Worm (Caenorhabditis elegans) whole organism, L4 larva: ENCODE data around the gene W02D7.8.

Experiments used
- Y5F2A.4 ChIP-seq: fragments of 200-800 bp; sonication (Bioruptor generic); optimal IDR thresholded peaks from 2 replicates; lab custom pipeline; 2018; ENCODE audit warnings: mild to moderate bottlenecking, missing genetic modification characterization, missing compliant biosample characterization
- Y75B8A.6 ChIP-seq: fragments of 200-800 bp; sonication (Bioruptor generic); IDR thresholded peaks from 2 replicates; pipeline ENCODE4 v1.3.6; 2022; ENCODE audit warnings: missing genetic modification reagents, missing genetic modification characterization, missing compliant biosample characterization
- ceh-28 ChIP-seq: fragments of 150-350 bp; optimal IDR thresholded peaks from 2 replicates; lab custom pipeline; 2014; ENCODE audit warnings: missing biosample characterization, missing genetic modification reagents, missing genetic modification characterization
- ceh-44 ChIP-seq: fragments of 200-800 bp; sonication (Bioruptor generic); IDR thresholded peaks from 2 replicates; pipeline ENCODE4 v1.3.6; 2022; ENCODE audit warnings: missing genetic modification reagents, missing genetic modification characterization, missing compliant biosample characterization
- ceh-62 ChIP-seq: sonication (generic microtip); optimal IDR thresholded peaks from 2 replicates; lab custom pipeline; 2017; ENCODE audit warnings: missing biosample characterization, missing genetic modification characterization
- daf-16 ChIP-seq, 3 experiments: sonication (generic microtip); optimal IDR thresholded peaks; 2 replicates each; lab custom pipeline; 2016 to 2017; ENCODE audit warnings: missing genetic modification characterization in 3 of 3, missing genetic modification reagents in 3 of 3, mild to moderate bottlenecking in 2 of 3, missing compliant biosample characterization in 2 of 3, missing biosample characterization in 1 of 3, moderate library complexity in 1 of 3
- dmd-6 ChIP-seq: fragments of 200-800 bp; sonication (Bioruptor generic); IDR thresholded peaks from 2 replicates; pipeline ENCODE4 v1.3.6; 2022; ENCODE audit warnings: missing genetic modification reagents, missing genetic modification characterization, missing compliant biosample characterization
- dmd-9 ChIP-seq: fragments of 200-800 bp; sonication (Bioruptor generic); IDR thresholded peaks from 2 replicates; pipeline ENCODE4 v1.3.6; 2022; ENCODE audit warnings: missing genetic modification reagents, missing genetic modification characterization, missing compliant biosample characterization
- dve-1 ChIP-seq: sonication (generic microtip); optimal IDR thresholded peaks from 2 replicates; lab custom pipeline; 2017; ENCODE audit warnings: antibody characterized with exemption, mild to moderate bottlenecking, missing genetic modification characterization, missing compliant biosample characterization; ENCODE audit not compliant: insufficient read depth
- hlh-11 ChIP-seq: fragments of 200-800 bp; sonication (Bioruptor generic); optimal IDR thresholded peaks from 2 replicates; lab custom pipeline; 2018; ENCODE audit warnings: mild to moderate bottlenecking, missing genetic modification characterization, missing compliant biosample characterization
- hlh-30 ChIP-seq: sonication (generic microtip); optimal IDR thresholded peaks from 2 replicates; lab custom pipeline; 2017; ENCODE audit warnings: antibody characterized with exemption, mild to moderate bottlenecking, missing genetic modification characterization, missing compliant biosample characterization; ENCODE audit not compliant: insufficient read depth
- mep-1 ChIP-seq: fragments of 150-350 bp; sonication (generic microtip); optimal IDR thresholded peaks from 3 replicates; lab custom pipeline; 2014; ENCODE audit warnings: missing biosample characterization, missing genetic modification characterization
- mes-2 ChIP-seq: sonication (generic microtip); optimal IDR thresholded peaks from 2 replicates; lab custom pipeline; 2016; ENCODE audit warnings: missing genotype, mild to moderate bottlenecking, missing genetic modification characterization, missing compliant biosample characterization; ENCODE audit not compliant: poor library complexity, severe bottlenecking
- mxl-2 ChIP-seq: fragments of 200-800 bp; sonication (Bioruptor generic); conservative IDR thresholded peaks from 2 replicates; pipeline ENCODE4 v1.3.6; 2022; ENCODE audit warnings: missing genetic modification reagents, missing genetic modification characterization, missing compliant biosample characterization
- mxl-3 ChIP-seq: fragments of 200-800 bp; sonication (Bioruptor generic); optimal IDR thresholded peaks from 2 replicates; lab custom pipeline; 2018; ENCODE audit warnings: mild to moderate bottlenecking, missing genetic modification characterization, missing compliant biosample characterization
- nhr-102 ChIP-seq: sonication (generic microtip); optimal IDR thresholded peaks from 2 replicates; lab custom pipeline; 2016; ENCODE audit warnings: mild to moderate bottlenecking, missing genetic modification characterization, moderate library complexity, missing compliant biosample characterization
- nhr-237 ChIP-seq: sonication (generic microtip); optimal IDR thresholded peaks from 2 replicates; lab custom pipeline; 2017; ENCODE audit warnings: missing biosample characterization, missing genetic modification characterization
- nhr-28 ChIP-seq: fragments of 150-350 bp; optimal IDR thresholded peaks from 2 replicates; lab custom pipeline; 2014; ENCODE audit warnings: missing biosample characterization, missing genetic modification characterization
- nhr-6 ChIP-seq: fragments of 150-350 bp; optimal IDR thresholded peaks from 2 replicates; lab custom pipeline; 2014; ENCODE audit warnings: missing biosample characterization, missing genetic modification characterization
- nhr-77 ChIP-seq: fragments of 150-350 bp; optimal IDR thresholded peaks from 2 replicates; lab custom pipeline; 2014; ENCODE audit warnings: missing biosample characterization, missing genetic modification characterization
- pha-4 ChIP-seq, 2 experiments: fragments of 150-350 bp in 1 of 2; fragments of 200-800 bp in 1 of 2; sonication (Bioruptor generic) in 1 of 2; IDR thresholded peaks in 1 of 2; optimal IDR thresholded peaks in 1 of 2; 2 replicates each; pipeline versions ENCODE4 v1.3.6 to Lab custom; 2014 to 2022; ENCODE audit warnings: missing genetic modification characterization in 2 of 2, missing genetic modification reagents in 2 of 2, missing biosample characterization in 1 of 2, missing compliant biosample characterization in 1 of 2
- pqm-1 ChIP-seq: sonication (generic microtip); optimal IDR thresholded peaks from 2 replicates; lab custom pipeline; 2017; ENCODE audit warnings: missing biosample characterization, missing genetic modification characterization
- saeg-2 ChIP-seq: fragments of 200-800 bp; sonication (Bioruptor generic); IDR thresholded peaks from 2 replicates; pipeline ENCODE4 v1.3.6; 2022; ENCODE audit warnings: missing genetic modification reagents, missing genetic modification characterization, missing compliant biosample characterization
- set-16 ChIP-seq: fragments of 200-800 bp; sonication (Bioruptor generic); IDR thresholded peaks from 2 replicates; pipeline ENCODE4 v1.3.6; 2022; ENCODE audit warnings: missing genetic modification reagents, missing genetic modification characterization, missing compliant biosample characterization
- tra-1 ChIP-seq: fragments of 200-800 bp; sonication (Bioruptor generic); IDR thresholded peaks from 2 replicates; pipeline ENCODE4 v1.3.6; 2022; ENCODE audit warnings: missing genetic modification reagents, missing genetic modification characterization, missing compliant biosample characterization
- unc-130 ChIP-seq: sonication (generic microtip); optimal IDR thresholded peaks from 2 replicates; lab custom pipeline; 2016; ENCODE audit warnings: missing genetic modification reagents, missing genetic modification characterization, missing compliant biosample characterization
- unc-62 ChIP-seq, 3 experiments: fragments of 150-350 bp in 1 of 3; sonication (generic microtip); optimal IDR thresholded peaks in 2 of 3; peaks in 1 of 3; 1 replicate in 1 of 3; 2 replicates in 2 of 3; lab custom pipeline; 2014 to 2017; ENCODE audit warnings: missing biosample characterization in 3 of 3, missing genetic modification characterization in 3 of 3, missing genetic modification reagents in 3 of 3, missing genotype in 1 of 3
- vab-7 ChIP-seq: fragments of 200-800 bp; sonication (Bioruptor generic); IDR thresholded peaks from 2 replicates; pipeline ENCODE4 v1.3.6; 2022; ENCODE audit warnings: missing genetic modification reagents, missing genetic modification characterization, missing compliant biosample characterization
- zfp-3 ChIP-seq: fragments of 200-800 bp; sonication (Bioruptor generic); conservative IDR thresholded peaks from 2 replicates; pipeline ENCODE4 v1.3.6; 2022; ENCODE audit warnings: missing genetic modification reagents, missing genetic modification characterization, missing compliant biosample characterization
- zip-11 ChIP-seq: fragments of 200-800 bp; sonication (Bioruptor generic); IDR thresholded peaks from 2 replicates; pipeline ENCODE4 v1.3.6; 2022; ENCODE audit warnings: missing genetic modification characterization, missing compliant biosample characterization
- zip-2 ChIP-seq: fragments of 150-350 bp; optimal IDR thresholded peaks from 2 replicates; lab custom pipeline; 2014; ENCODE audit warnings: missing biosample characterization, missing genetic modification characterization

W02D7.8 gene

ce11 chrV:8307681-8308080, 1.4 kb upstream of the W02D7.8 start, which contains the start of gene clec-218:
Gene clec-218, plus strand, starts transcription at chrV:8307942.
- TF ChIP-seq dve-1 (tag; lab: Kevin White, UChicago): peak; percentile 46
- TF ChIP-seq nhr-77 (tag; lab: Kevin White, UChicago): no peak
- TF ChIP-seq mxl-2 (GFP tag; lab: Robert Waterston, UW): no peak
- TF ChIP-seq daf-16 (GFP tag; optimal IDR thresholded peaks at IDR 0.05; lab: Kevin White, UChicago): no peak
- TF ChIP-seq daf-16 (tag; optimal IDR thresholded peaks at IDR 0.05; lab: Kevin White, UChicago): peak; percentile 35
- TF ChIP-seq pqm-1 (tag; lab: Kevin White, UChicago): peak; percentile 10
- TF ChIP-seq pha-4 (GFP tag; IDR thresholded peaks at IDR 0.05; lab: Robert Waterston, UW): 0 out of 2 replicates have a peak, but pooled peaks have one; percentile 11
- no peak for TF ChIP-seq pha-4 (tag; optimal IDR thresholded peaks at IDR 0.05; lab: Kevin White, UChicago)
- peak; percentile 72 for TF ChIP-seq dmd-6 (GFP tag; lab: Robert Waterston, UW)

- peak; percentile 54 for TF ChIP-seq hlh-30
- peak; percentile 63 for TF ChIP-seq pqm-1 (tag; lab: Kevin White, UChicago)
- no peak for TF ChIP-seq daf-16 (GFP tag; optimal IDR thresholded peaks at IDR 0.05; lab: Kevin White, UChicago)
- TF ChIP-seq daf-16 (tag; optimal IDR thresholded peaks at IDR 0.05; lab: Kevin White, UChicago): peak; percentile 55
- TF ChIP-seq dmd-6 (GFP tag; lab: Robert Waterston, UW): peak; percentile 82
- TF ChIP-seq dve-1 (tag; lab: Kevin White, UChicago): peak; percentile 65
- TF ChIP-seq mxl-3 (GFP tag; lab: Kevin White, UChicago): peak; percentile 64
- TF ChIP-seq nhr-6 (tag; lab: Kevin White, UChicago): no peak
- peak in 1 of 2 experiments; percentile 90 for TF ChIP-seq unc-62 (GFP tag; optimal IDR thresholded peaks at IDR 0.05 in 1 of 2; lab: Kevin White, UChicago)
- no peak for TF ChIP-seq unc-62 (tag; optimal IDR thresholded peaks at IDR 0.05; lab: Kevin White, UChicago)
- peak; percentile 60 for TF ChIP-seq nhr-28 (tag; lab: Kevin White, UChicago)
- TF ChIP-seq nhr-77 (tag; lab: Kevin White, UChicago): peak; percentile 33
- no peak for TF ChIP-seq nhr-237 (tag; lab: Kevin White, UChicago)
- peak; percentile 65 for TF ChIP-seq hlh-11 (tag; lab: Kevin White, UChicago)
- no peak for TF ChIP-seq saeg-2 (GFP tag; lab: Robert Waterston, UW)
These were observed 747 bp upstream of the W02D7.8 start for ce11 chrV:8307013-8307412.

- TF ChIP-seq ceh-62 (tag; lab: Kevin White, UChicago) (no peak), mep-1 (tag; lab: Kevin White, UChicago) (no peak), tra-1 (GFP tag; lab: Robert Waterston, UW) (no peak), ceh-28 (tag; lab: Kevin White, UChicago) (no peak), nhr-102 (tag; lab: Kevin White, UChicago) (no peak), zip-11 (no peak), mes-2 (tag; lab: Kevin White, UChicago) (no peak), daf-16 (GFP tag; optimal IDR thresholded peaks at IDR 0.05; lab: Kevin White, UChicago) (no peak), daf-16 (tag; optimal IDR thresholded peaks at IDR 0.05; lab: Kevin White, UChicago) (peak; percentile 38), vab-7 (GFP tag; lab: Robert Waterston, UW) (no peak), dmd-9 (no peak), ceh-44 (GFP tag; lab: Robert Waterston, UW) (no peak), dmd-6 (GFP tag; lab: Robert Waterston, UW) (peak; percentile 74), zfp-3 (GFP tag; lab: Robert Waterston, UW) (no peak), unc-62 (GFP tag; optimal IDR thresholded peaks at IDR 0.05 in 1 of 2; lab: Kevin White, UChicago) (no peak), unc-62 (tag; optimal IDR thresholded peaks at IDR 0.05; lab: Kevin White, UChicago) (no peak), dve-1 (tag; lab: Kevin White, UChicago) (peak; percentile 43), unc-130 (GFP tag; lab: Kevin White, UChicago) (no peak), pqm-1 (tag; lab: Kevin White, UChicago) (peak; percentile 46), set-16 (GFP tag; lab: Robert Waterston, UW) (no peak), Y75B8A.6 (no peak), Y5F2A.4 (no peak), zip-2 (tag; lab: Kevin White, UChicago) (no peak)
These were observed 326 bp downstream of the W02D7.8 start for ce11 chrV:8305940-8306339.
